Worm (Caenorhabditis elegans): ENCODE data around the gene ceh-18.

- TF ChIP-seq sem-4 (tag; optimal IDR thresholded peaks at IDR 0.05) (no peak), nhr-237 (tag; optimal IDR thresholded peaks at IDR 0.05) (no peak), alr-1 (tag; optimal IDR thresholded peaks at IDR 0.05) (no peak), unc-62 (GFP tag; optimal IDR thresholded peaks at IDR 0.05) (no peak), aly-2 (tag; optimal IDR thresholded peaks at IDR 0.05) (no peak), lin-39 (tag; optimal IDR thresholded peaks at IDR 0.05) (no peak), blmp-1 (tag; optimal IDR thresholded peaks at IDR 0.05; ENCODE audit: insufficient read depth) (no peak), F13H6.1 (tag; optimal IDR thresholded peaks at IDR 0.05) (no peak)
Observed at ce11 chrX:3858355-3858754, 758 bp upstream of the ceh-18 start.
